Worm (Caenorhabditis elegans): ENCODE measurements around the gene C16A11.3.

DNA sequence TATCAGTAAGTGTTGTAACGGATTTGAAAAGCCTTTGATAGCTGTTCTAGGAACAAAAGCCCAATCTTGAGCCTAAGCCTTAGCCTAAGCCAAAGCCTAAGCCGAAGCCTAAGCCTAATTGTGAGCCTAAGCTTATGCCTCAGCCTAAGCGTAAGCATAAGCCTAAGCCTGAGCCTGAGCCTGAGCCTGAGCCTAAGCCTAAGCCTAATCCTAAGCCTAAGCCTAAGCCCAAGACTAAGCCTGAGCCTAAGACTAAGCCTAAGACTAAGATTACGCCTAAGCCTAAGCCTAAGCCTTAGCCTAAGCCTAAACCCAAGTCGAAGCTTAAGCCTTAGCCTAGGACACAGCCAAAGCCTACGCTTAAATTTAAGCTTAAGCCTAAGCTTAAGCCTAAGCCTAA lies 48.3 kb downstream of the C16A11.3 start:
- no peak for TF ChIP-seq unc-42 (tag; optimal IDR thresholded peaks at IDR 0.05)
- TF ChIP-seq odd-2 (tag; optimal IDR thresholded peaks at IDR 0.05) = no peak
- TF ChIP-seq ceh-24 (tag; optimal IDR thresholded peaks at IDR 0.05) = no peak
- TF ChIP-seq ama-1 (optimal IDR thresholded peaks at IDR 0.05) = no peak
- no peak for TF ChIP-seq unc-86 (tag; optimal IDR thresholded peaks at IDR 0.05)
- TF ChIP-seq K09A11.1 (tag; optimal IDR thresholded peaks at IDR 0.05; ENCODE audit: insufficient read depth) = no peak
- no peak for TF ChIP-seq K02D7.2 (tag; optimal IDR thresholded peaks at IDR 0.05)
- no peak for TF ChIP-seq nhr-11 (tag; optimal IDR thresholded peaks at IDR 0.05)
